Fruit fly (Drosophila melanogaster): ENCODE measurements around the gene Rga.

Rga gene

DNA sequence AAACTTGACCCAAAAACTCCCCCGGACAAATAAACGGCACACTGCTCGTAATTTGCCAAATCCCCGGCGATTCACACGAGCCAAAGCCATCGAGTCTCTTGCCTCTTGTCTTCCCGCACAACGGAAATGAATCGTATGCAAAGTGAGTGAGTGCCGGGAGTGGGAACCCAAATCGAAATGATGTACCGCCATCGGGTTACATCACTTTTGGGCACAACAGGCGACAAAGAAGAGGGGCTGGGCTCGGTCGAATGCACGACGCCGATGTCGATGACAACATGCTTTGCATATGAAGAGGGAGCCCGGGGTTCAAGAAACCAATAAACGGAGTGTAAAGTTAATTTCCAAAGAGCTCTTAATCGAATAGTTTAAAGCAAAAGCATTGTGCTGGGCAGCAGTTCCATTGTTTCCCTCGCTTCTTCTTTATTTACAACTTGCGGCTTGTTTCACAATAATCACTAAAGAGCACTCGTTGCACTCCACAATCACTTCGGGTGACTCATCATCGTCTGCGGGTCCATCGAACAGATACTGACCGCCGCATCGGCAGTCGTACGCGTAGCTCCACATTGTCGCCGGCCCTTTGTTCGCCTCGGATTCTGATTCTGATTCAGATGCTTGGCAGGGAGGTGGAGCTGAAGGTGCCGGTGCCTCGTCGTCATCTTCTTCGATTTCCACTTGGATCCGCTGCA lies 8.9 kb upstream of the Rga start:
- 0 out of 3 replicates have a peak, but pooled peaks have one; percentile 17 for TF ChIP-seq mld (GFP tag; IDR thresholded peaks at IDR 0.05; ENCODE audit: partially characterized antibody)
- TF ChIP-seq fd3F (GFP tag; optimal IDR thresholded peaks at IDR 0.05), result no peak
- TF ChIP-seq CG5245 (GFP tag; optimal IDR thresholded peaks at IDR 0.05), result no peak
- TF ChIP-seq CG5953 (GFP tag; IDR thresholded peaks at IDR 0.05), result no peak
- TF ChIP-seq Deaf1 (tag; optimal IDR thresholded peaks at IDR 0.05), result peak; percentile 24
- 0 out of 3 replicates have a peak, but pooled peaks have one; percentile 19 for TF ChIP-seq CG14860 (GFP tag; IDR thresholded peaks at IDR 0.05; ENCODE audit: partially characterized antibody)
- TF ChIP-seq nom (GFP tag; optimal IDR thresholded peaks at IDR 0.05), result peak; percentile 95
- TF ChIP-seq CG9817 (tag; optimal IDR thresholded peaks at IDR 0.05), result no peak
- no peak for TF ChIP-seq caup (GFP tag; optimal IDR thresholded peaks at IDR 0.05; ENCODE audit: severe bottlenecking)
- 0 out of 2 replicates have a peak, but pooled peaks have one; percentile 9 for TF ChIP-seq chm (GFP tag; IDR thresholded peaks at IDR 0.05)
- peak; percentile 8 for TF ChIP-seq kay (GFP tag; optimal IDR thresholded peaks at IDR 0.05)
- TF ChIP-seq sens (GFP tag), result peak; percentile 23
- no peak for TF ChIP-seq C15 (GFP tag; IDR thresholded peaks at IDR 0.05)
- TF ChIP-seq Jarid2 (GFP tag; optimal IDR thresholded peaks at IDR 0.05), result no peak
- TF ChIP-seq tx (GFP tag; optimal IDR thresholded peaks at IDR 0.05), result no peak
- TF ChIP-seq B-H2 (GFP tag; optimal IDR thresholded peaks at IDR 0.05), result no peak
- peak; percentile 41 for TF ChIP-seq CG12769 (tag; optimal IDR thresholded peaks at IDR 0.05)
- TF ChIP-seq CG42726 (GFP tag; IDR thresholded peaks at IDR 0.05; ENCODE audit: partially characterized antibody), result 0 out of 2 replicates have a peak, but pooled peaks have one; percentile 19
- TF ChIP-seq kni (GFP tag; optimal IDR thresholded peaks at IDR 0.05), result peak; percentile 43
- peak; percentile 70; the same call in 1 of the 2 replicates for TF ChIP-seq vvl (GFP tag; IDR thresholded peaks at IDR 0.05)
- peak in 1 of 2 experiments; percentile 69 for TF ChIP-seq Pdp1 (GFP tag; optimal IDR thresholded peaks at IDR 0.05)
- TF ChIP-seq ssp (GFP tag; IDR thresholded peaks at IDR 0.05), result 0 out of 2 replicates have a peak, but pooled peaks have one; percentile 11
- 0 out of 3 replicates have a peak, but pooled peaks have one; percentile 19 for TF ChIP-seq CG3726 (GFP tag; IDR thresholded peaks at IDR 0.05)
- TF ChIP-seq CG12219 (GFP tag; optimal IDR thresholded peaks at IDR 0.05), result no peak

DNA sequence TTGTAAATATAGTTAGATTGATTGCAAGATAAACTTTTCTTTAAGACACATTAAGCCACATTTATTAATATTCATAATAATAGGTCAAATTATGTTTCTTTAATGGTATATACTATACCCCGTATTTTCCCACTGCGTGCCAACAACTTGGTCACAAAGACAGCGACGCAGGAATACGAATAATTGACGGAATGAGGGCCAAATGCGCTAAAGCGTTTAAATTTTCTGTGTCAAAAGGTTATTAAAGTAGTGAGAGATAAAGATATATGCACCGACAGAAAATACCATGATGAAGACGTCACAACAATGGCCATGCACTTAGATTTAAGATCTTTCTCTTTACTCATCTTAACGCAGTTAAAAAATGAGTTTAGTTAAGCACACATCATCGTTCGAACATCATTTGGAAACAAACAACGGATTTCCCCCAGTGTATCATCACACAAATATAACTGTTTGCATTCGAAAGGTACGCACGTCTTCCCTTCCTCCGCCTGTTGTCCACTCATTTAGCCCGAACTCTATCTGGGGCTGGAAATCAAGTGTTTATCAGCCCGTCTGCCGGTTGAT lies 7.6 kb upstream of the Rga start:
- TF ChIP-seq pb (GFP tag; optimal IDR thresholded peaks at IDR 0.05), result peak; percentile 50
- TF ChIP-seq CG3847 (GFP tag; IDR thresholded peaks at IDR 0.05), result peak; percentile 48; the same call in 1 of the 2 replicates
- peak; percentile 32 for TF ChIP-seq Nf-YB (GFP tag; optimal IDR thresholded peaks at IDR 0.05)
- TF ChIP-seq CG34376 (GFP tag; optimal IDR thresholded peaks at IDR 0.05), result no peak
- TF ChIP-seq p53 (GFP tag; optimal IDR thresholded peaks at IDR 0.05), result no peak
- no peak for TF ChIP-seq ftz-f1 (GFP tag; optimal IDR thresholded peaks at IDR 0.05)
- TF ChIP-seq CG31224 (GFP tag; IDR thresholded peaks at IDR 0.05), result no peak
- TF ChIP-seq CG10366 (GFP tag; IDR thresholded peaks at IDR 0.05), result no peak; the same call in 1 of the 2 replicates
- peak; percentile 50 for TF ChIP-seq CG18764 (GFP tag; optimal IDR thresholded peaks at IDR 0.05)
- TF ChIP-seq ash1 (GFP tag; optimal IDR thresholded peaks at IDR 0.05), result no peak
- TF ChIP-seq CG15696 (tag; optimal IDR thresholded peaks at IDR 0.05), result no peak
- peak; percentile 39; the same call in 1 of the 2 replicates for TF ChIP-seq CG4404 (GFP tag; IDR thresholded peaks at IDR 0.05)
- no peak for TF ChIP-seq CG8765 (GFP tag; IDR thresholded peaks at IDR 0.05)
- TF ChIP-seq her (GFP tag; optimal IDR thresholded peaks at IDR 0.05), result peak; percentile 44
- TF ChIP-seq NC2β (GFP tag; optimal IDR thresholded peaks at IDR 0.05), result peak; percentile 62
- peak; percentile 71 for TF ChIP-seq Xbp1 (GFP tag; optimal IDR thresholded peaks at IDR 0.05)
- TF ChIP-seq ato (GFP tag; IDR thresholded peaks at IDR 0.05; ENCODE audit: partially characterized antibody), result no peak
- TF ChIP-seq ATbp (GFP tag; optimal IDR thresholded peaks at IDR 0.05), result peak; percentile 71
- TF ChIP-seq usp (GFP tag; optimal IDR thresholded peaks at IDR 0.05), result no peak
- TF ChIP-seq repo (GFP tag; optimal IDR thresholded peaks at IDR 0.05), result peak; percentile 46
- TF ChIP-seq H2.0 (GFP tag; IDR thresholded peaks at IDR 0.05), result peak; percentile 68
- peak; percentile 55; the same call in 1 of the 3 replicates for TF ChIP-seq ase (GFP tag; IDR thresholded peaks at IDR 0.05)
- TF ChIP-seq sd (tag; optimal IDR thresholded peaks at IDR 0.05), result no peak
- peak; percentile 81 for TF ChIP-seq vvl (GFP tag; IDR thresholded peaks at IDR 0.05)
- TF ChIP-seq CG3995 (GFP tag; optimal IDR thresholded peaks at IDR 0.05), result peak; percentile 19

Measured in whole organism, embryonic.